Worm (Caenorhabditis elegans) whole organism, young adult: ENCODE data around the gene exc-9.

Source experiments
- B0336.3 ChIP-seq: fragments of 200-800 bp; sonication (Bioruptor generic); IDR thresholded peaks from 2 replicates; pipeline ENCODE4 v1.3.6; 2022; ENCODE audit warnings: missing genetic modification characterization, missing compliant biosample characterization
- F22D6.2 ChIP-seq: sonication (generic microtip); optimal IDR thresholded peaks from 2 replicates; lab custom pipeline; 2016; ENCODE audit warnings: mild to moderate bottlenecking, missing genetic modification characterization, missing compliant biosample characterization
- F23B12.7 ChIP-seq: sonication (generic microtip); optimal IDR thresholded peaks from 2 replicates; lab custom pipeline; 2017; ENCODE audit warnings: missing genetic modification characterization, mild to moderate bottlenecking, missing compliant biosample characterization, antibody characterized with exemption, moderate library complexity; ENCODE audit not compliant: insufficient read depth
- F37B4.10 ChIP-seq: fragments of 200-800 bp; sonication (Bioruptor generic); IDR thresholded peaks from 2 replicates; pipeline ENCODE4 v1.3.6; 2022; ENCODE audit warnings: missing genetic modification characterization, missing compliant biosample characterization
- T26A5.8 ChIP-seq: sonication (generic microtip); optimal IDR thresholded peaks from 2 replicates; lab custom pipeline; 2016; ENCODE audit warnings: missing genetic modification characterization, missing compliant biosample characterization
- Y53G8AR.9 ChIP-seq: fragments of 200-800 bp; sonication (Bioruptor generic); conservative IDR thresholded peaks from 2 replicates; pipeline ENCODE4 v1.3.6; 2022; ENCODE audit warnings: missing genetic modification reagents, missing genetic modification characterization, missing compliant biosample characterization
- Y56A3A.18 ChIP-seq: fragments of 200-800 bp; sonication (Bioruptor generic); IDR thresholded peaks from 2 replicates; pipeline ENCODE4 v1.3.6; 2022; ENCODE audit warnings: missing genetic modification reagents, missing genetic modification characterization, missing compliant biosample characterization
- Y79H2A.3 ChIP-seq: fragments of 200-800 bp; sonication (Bioruptor generic); conservative IDR thresholded peaks from 2 replicates; pipeline ENCODE4 v1.3.6; 2022; ENCODE audit warnings: missing genetic modification reagents, missing genetic modification characterization, missing compliant biosample characterization
- ZK185.1 ChIP-seq: sonication (generic microtip); optimal IDR thresholded peaks from 2 replicates; lab custom pipeline; 2016; ENCODE audit warnings: mild to moderate bottlenecking, missing genetic modification characterization, missing compliant biosample characterization; ENCODE audit not compliant: poor library complexity, severe bottlenecking
- ama-1 ChIP-seq, 3 experiments: fragments of 150-350 bp in 1 of 3; sonication (generic microtip) in 2 of 3; optimal IDR thresholded peaks; 2 replicates each; lab custom pipeline; 2014 to 2018; ENCODE audit warnings: missing biosample characterization in 2 of 3, missing genetic modification characterization in 2 of 3, missing genetic modification reagents in 2 of 3
- aptf-3 ChIP-seq: fragments of 200-800 bp; sonication (Bioruptor generic); IDR thresholded peaks from 2 replicates; pipeline ENCODE4 v1.3.6; 2022; ENCODE audit warnings: missing genetic modification characterization, missing compliant biosample characterization
- atf-7 ChIP-seq: sonication (generic microtip); optimal IDR thresholded peaks from 2 replicates; lab custom pipeline; 2017; ENCODE audit warnings: mild to moderate bottlenecking, missing genetic modification characterization, missing compliant biosample characterization
- bed-1 ChIP-seq: fragments of 200-800 bp; sonication (Bioruptor generic); IDR thresholded peaks from 2 replicates; pipeline ENCODE4 v1.3.6; 2022; ENCODE audit warnings: missing genetic modification reagents, missing genetic modification characterization, missing compliant biosample characterization
- cebp-1 ChIP-seq, 2 experiments: fragments of 200-800 bp in 1 of 2; sonication (Bioruptor generic) in 1 of 2; sonication (generic microtip) in 1 of 2; IDR thresholded peaks in 1 of 2; optimal IDR thresholded peaks in 1 of 2; 2 replicates each; pipeline versions ENCODE4 v1.3.6 to Lab custom; 2017 to 2022; ENCODE audit warnings: missing compliant biosample characterization in 2 of 2, missing genetic modification characterization in 2 of 2, mild to moderate bottlenecking in 1 of 2, missing genetic modification reagents in 1 of 2, moderate library complexity in 1 of 2
- ceh-79 ChIP-seq: sonication (generic microtip); optimal IDR thresholded peaks from 2 replicates; lab custom pipeline; 2017; ENCODE audit warnings: mild to moderate bottlenecking, missing genetic modification characterization, missing compliant biosample characterization
- dox-1 ChIP-seq: fragments of 200-800 bp; sonication (Bioruptor generic); IDR thresholded peaks from 2 replicates; pipeline ENCODE4 v1.3.6; 2022; ENCODE audit warnings: missing genetic modification reagents, missing genetic modification characterization, missing compliant biosample characterization
- dpl-1 ChIP-seq: fragments of 150-350 bp; optimal IDR thresholded peaks from 2 replicates; lab custom pipeline; 2014; ENCODE audit warnings: missing biosample characterization, missing genetic modification reagents, missing genetic modification characterization
- efl-1 ChIP-seq: fragments of 150-350 bp; optimal IDR thresholded peaks from 2 replicates; lab custom pipeline; 2014; ENCODE audit warnings: missing biosample characterization, missing genetic modification reagents, missing genetic modification characterization
- egl-18 ChIP-seq: fragments of 200-800 bp; sonication (Bioruptor generic); IDR thresholded peaks from 2 replicates; pipeline ENCODE4 v1.3.6; 2022; ENCODE audit warnings: missing genetic modification reagents, missing genetic modification characterization, missing compliant biosample characterization
- hmg-1.2 ChIP-seq: fragments of 200-800 bp; sonication (Bioruptor generic); IDR thresholded peaks from 2 replicates; pipeline ENCODE4 v1.3.6; 2022; ENCODE audit warnings: missing genetic modification reagents, missing genetic modification characterization, missing compliant biosample characterization
- hsf-1 ChIP-seq: fragments of 200-800 bp; sonication (Bioruptor generic); IDR thresholded peaks from 2 replicates; pipeline ENCODE4 v1.3.6; 2022; ENCODE audit warnings: missing genetic modification reagents, missing genetic modification characterization, missing compliant biosample characterization
- lin-40 ChIP-seq: sonication (generic microtip); optimal IDR thresholded peaks from 2 replicates; lab custom pipeline; 2016; ENCODE audit warnings: missing genetic modification characterization, mild to moderate bottlenecking, missing compliant biosample characterization, missing genotype, missing genetic modification reagents
- lin-54 ChIP-seq: fragments of 200-800 bp; sonication (Bioruptor generic); optimal IDR thresholded peaks from 2 replicates; lab custom pipeline; 2018; ENCODE audit warnings: mild to moderate bottlenecking, missing genetic modification characterization, missing compliant biosample characterization
- madf-10 ChIP-seq: sonication (generic microtip); optimal IDR thresholded peaks from 2 replicates; lab custom pipeline; 2016; ENCODE audit warnings: mild to moderate bottlenecking, missing genetic modification characterization, missing compliant biosample characterization
- madf-3 ChIP-seq: fragments of 200-800 bp; sonication (Bioruptor generic); IDR thresholded peaks from 2 replicates; pipeline ENCODE4 v1.3.6; 2022; ENCODE audit warnings: missing genetic modification reagents, missing genetic modification characterization, missing compliant biosample characterization
- mxl-1 ChIP-seq: sonication (generic microtip); optimal IDR thresholded peaks from 2 replicates; lab custom pipeline; 2016; ENCODE audit warnings: missing genetic modification characterization, missing compliant biosample characterization
- nfya-1 ChIP-seq: sonication (generic microtip); optimal IDR thresholded peaks from 2 replicates; lab custom pipeline; 2017; ENCODE audit warnings: antibody characterized with exemption, missing compliant biosample characterization, missing genetic modification characterization, borderline replicate concordance; ENCODE audit not compliant: insufficient read depth
- nhr-179 ChIP-seq: sonication (generic microtip); optimal IDR thresholded peaks from 2 replicates; lab custom pipeline; 2016; ENCODE audit warnings: mild to moderate bottlenecking, missing genetic modification characterization, missing compliant biosample characterization
- nhr-80 ChIP-seq: sonication (generic microtip); optimal IDR thresholded peaks from 2 replicates; lab custom pipeline; 2016; ENCODE audit warnings: missing genetic modification characterization, missing compliant biosample characterization
- nhr-90 ChIP-seq: sonication (generic microtip); optimal IDR thresholded peaks from 2 replicates; lab custom pipeline; 2016; ENCODE audit warnings: missing genotype, mild to moderate bottlenecking, missing genetic modification characterization, missing compliant biosample characterization
- sea-2 ChIP-seq: fragments of 200-800 bp; sonication (Bioruptor generic); IDR thresholded peaks from 2 replicates; pipeline ENCODE4 v1.3.6; 2022; ENCODE audit warnings: missing genetic modification characterization, missing compliant biosample characterization
- snpc-1.3 ChIP-seq: sonication (generic microtip); optimal IDR thresholded peaks from 2 replicates; lab custom pipeline; 2017; ENCODE audit warnings: missing genetic modification characterization, mild to moderate bottlenecking, missing compliant biosample characterization, antibody characterized with exemption, moderate library complexity, missing genotype, missing genetic modification reagents; ENCODE audit not compliant: insufficient read depth
- snpc-4 ChIP-seq, 5 experiments: fragments of 150-350 bp in 1 of 5; sonication (generic microtip) in 4 of 5; optimal IDR thresholded peaks; 2 replicates each; lab custom pipeline; 2014 to 2018; ENCODE audit warnings: missing genetic modification characterization in 5 of 5, missing biosample characterization in 3 of 5, antibody characterized with exemption in 2 of 5, mild to moderate bottlenecking in 2 of 5, missing compliant biosample characterization in 2 of 5, missing genotype in 2 of 5, moderate library complexity in 2 of 5, missing genetic modification reagents in 1 of 5
- tlf-1 ChIP-seq: fragments of 200-800 bp; sonication (Bioruptor generic); optimal IDR thresholded peaks from 2 replicates; lab custom pipeline; 2018; ENCODE audit warnings: mild to moderate bottlenecking, missing genetic modification characterization, missing compliant biosample characterization
- ztf-26 ChIP-seq: sonication (generic microtip); optimal IDR thresholded peaks from 2 replicates; lab custom pipeline; 2017; ENCODE audit warnings: missing genetic modification characterization, missing compliant biosample characterization
- ztf-3 ChIP-seq: fragments of 200-800 bp; sonication (Bioruptor generic); optimal IDR thresholded peaks from 2 replicates; lab custom pipeline; 2018; ENCODE audit warnings: mild to moderate bottlenecking, missing genetic modification characterization, missing compliant biosample characterization
- ztf-6 ChIP-seq: fragments of 200-800 bp; sonication (Bioruptor generic); IDR thresholded peaks from 2 replicates; pipeline ENCODE4 v1.3.6; 2022; ENCODE audit warnings: missing genetic modification reagents, missing genetic modification characterization, missing compliant biosample characterization

Gene exc-9

ce11 chrIV:7902221-7902904, 38.5 kb downstream of the exc-9 start, which contains the start of gene arp-11 (continued):
- TF ChIP-seq T26A5.8 (no peak), nhr-179 (tag; lab: Kevin White, UChicago) (no peak), snpc-1.3 (peak; percentile 29), nhr-80 (tag; lab: Kevin White, UChicago) (peak; percentile 23), tlf-1 (GFP tag; lab: Kevin White, UChicago) (peak; percentile 0), ceh-79 (tag; lab: Kevin White, UChicago) (no peak), madf-10 (peak; percentile 46), hmg-1.2 (GFP tag; lab: Robert Waterston, UW) (peak; percentile 31; the same call in 1 of the 2 replicates), Y79H2A.3 (GFP tag; lab: Robert Waterston, UW) (no peak), lin-40 (tag; lab: Kevin White, UChicago) (peak; percentile 60), dox-1 (GFP tag; lab: Robert Waterston, UW) (peak; percentile 61), F23B12.7 (tag; lab: Kevin White, UChicago) (peak; percentile 55), F22D6.2 (tag; lab: Kevin White, UChicago) (no peak), snpc-4 (GFP tag; optimal IDR thresholded peaks at IDR 0.05; lab: Kevin White, UChicago) (no peak), snpc-4 (tag; optimal IDR thresholded peaks at IDR 0.05; lab: Kevin White, UChicago) (peak in 3 of 4 experiments; percentile 50 to 59 (median 51)), Y56A3A.18 (GFP tag; lab: Robert Waterston, UW) (no peak), ZK185.1 (peak; percentile 56), bed-1 (GFP tag; lab: Robert Waterston, UW) (no peak), sea-2 (GFP tag; lab: Robert Waterston, UW) (no peak), ztf-3 (GFP tag; lab: Kevin White, UChicago) (no peak), mxl-1 (tag; lab: Kevin White, UChicago) (no peak), ama-1 (optimal IDR thresholded peaks at IDR 0.05; lab: Kevin White, UChicago) (no peak), ama-1 (GFP tag; optimal IDR thresholded peaks at IDR 0.05; lab: Kevin White, UChicago) (no peak), ztf-6 (GFP tag; lab: Robert Waterston, UW) (no peak), atf-7 (tag; lab: Kevin White, UChicago) (peak; percentile 96), dpl-1 (no peak), F37B4.10 (GFP tag; lab: Robert Waterston, UW) (no peak), B0336.3 (GFP tag; lab: Robert Waterston, UW) (0 out of 2 replicates have a peak, but pooled peaks have one; percentile 22), efl-1 (GFP tag; lab: Kevin White, UChicago) (peak; percentile 26), Y53G8AR.9 (GFP tag; lab: Robert Waterston, UW) (no peak), hsf-1 (GFP tag; lab: Robert Waterston, UW) (no peak), lin-54 (GFP tag; lab: Kevin White, UChicago) (peak; percentile 61), aptf-3 (no peak), ztf-26 (tag; lab: Kevin White, UChicago) (no peak), nfya-1 (no peak), nhr-90 (tag; lab: Kevin White, UChicago) (no peak), egl-18 (GFP tag; lab: Robert Waterston, UW) (no peak), cebp-1 (GFP tag; IDR thresholded peaks at IDR 0.05; lab: Robert Waterston, UW) (no peak), cebp-1 (tag; optimal IDR thresholded peaks at IDR 0.05; lab: Kevin White, UChicago) (peak; percentile 60)

ce11 chrIV:7898489-7898888, 42.3 kb downstream of the exc-9 start:
- TF ChIP-seq nhr-80 (tag; lab: Kevin White, UChicago) (peak; percentile 70), madf-3 (GFP tag; lab: Robert Waterston, UW) (no peak), ztf-26 (tag; lab: Kevin White, UChicago) (no peak)
